Worm (Caenorhabditis elegans) whole organism, L3 larva: Measurements from ENCODE around the gene ZC13.10.

ENCODE experiments used
- R02D3.7 ChIP-seq: fragments of 150-350 bp; optimal IDR thresholded peaks from 2 replicates; lab custom pipeline; 2014; ENCODE audit warnings: missing biosample characterization, missing genetic modification characterization
- ZK546.5 ChIP-seq: sonication (generic microtip); optimal IDR thresholded peaks from 2 replicates; lab custom pipeline; 2017; ENCODE audit warnings: missing biosample characterization, missing genetic modification characterization
- aly-2 ChIP-seq: fragments of 150-350 bp; optimal IDR thresholded peaks from 2 replicates; lab custom pipeline; 2014; ENCODE audit warnings: missing biosample characterization, missing genetic modification characterization
- ama-1 ChIP-seq: fragments of 150-350 bp; optimal IDR thresholded peaks from 2 replicates; lab custom pipeline; 2018
- ceh-16 ChIP-seq: sonication (generic microtip); optimal IDR thresholded peaks from 2 replicates; lab custom pipeline; 2017; ENCODE audit warnings: missing biosample characterization, missing genetic modification characterization
- ceh-28 ChIP-seq: fragments of 150-350 bp; optimal IDR thresholded peaks from 2 replicates; lab custom pipeline; 2014; ENCODE audit warnings: missing biosample characterization, missing genetic modification reagents, missing genetic modification characterization
- ceh-82 ChIP-seq: fragments of 150-350 bp; optimal IDR thresholded peaks from 2 replicates; lab custom pipeline; 2014; ENCODE audit warnings: missing biosample characterization, missing genetic modification characterization
- ceh-9 ChIP-seq: sonication (generic microtip); optimal IDR thresholded peaks from 2 replicates; lab custom pipeline; 2018; ENCODE audit warnings: missing biosample characterization, missing genetic modification characterization
- egl-27 ChIP-seq: sonication (generic microtip); optimal IDR thresholded peaks from 4 replicates; lab custom pipeline; 2017; ENCODE audit warnings: missing biosample characterization, missing genetic modification reagents, missing genetic modification characterization
- egl-5 ChIP-seq: fragments of 150-350 bp; optimal IDR thresholded peaks from 2 replicates; lab custom pipeline; 2017; ENCODE audit warnings: missing biosample characterization, missing genetic modification reagents, missing genetic modification characterization, inconsistent platforms
- elt-1 ChIP-seq: fragments of 150-350 bp; optimal IDR thresholded peaks from 2 replicates; lab custom pipeline; 2014; ENCODE audit warnings: missing biosample characterization, missing genetic modification characterization
- elt-2 ChIP-seq: sonication (generic microtip); optimal IDR thresholded peaks from 2 replicates; lab custom pipeline; 2016; ENCODE audit warnings: missing genetic modification reagents, mild to moderate bottlenecking, missing genetic modification characterization, missing compliant biosample characterization
- fkh-10 ChIP-seq: sonication (generic microtip); optimal IDR thresholded peaks from 2 replicates; lab custom pipeline; 2017; ENCODE audit warnings: missing biosample characterization, missing genetic modification reagents, missing genetic modification characterization
- fkh-2 ChIP-seq: fragments of 150-350 bp; optimal IDR thresholded peaks from 2 replicates; lab custom pipeline; 2014; ENCODE audit warnings: missing biosample characterization, missing genetic modification reagents, missing genetic modification characterization
- hmg-11 ChIP-seq: sonication (generic microtip); optimal IDR thresholded peaks from 2 replicates; lab custom pipeline; 2016; ENCODE audit warnings: missing genetic modification characterization, missing compliant biosample characterization
- jun-1 ChIP-seq: fragments of 150-350 bp; optimal IDR thresholded peaks from 2 replicates; lab custom pipeline; 2014; ENCODE audit warnings: missing biosample characterization, missing genetic modification reagents, missing genetic modification characterization
- lin-15B ChIP-seq: fragments of 150-350 bp; optimal IDR thresholded peaks from 2 replicates; lab custom pipeline; 2014; ENCODE audit warnings: missing biosample characterization, missing genetic modification characterization
- lin-39 ChIP-seq: fragments of 150-350 bp; optimal IDR thresholded peaks from 2 replicates; lab custom pipeline; 2018; ENCODE audit warnings: missing biosample characterization, missing genetic modification reagents, missing genetic modification characterization
- lsy-12 ChIP-seq: sonication (generic microtip); optimal IDR thresholded peaks from 2 replicates; lab custom pipeline; 2016; ENCODE audit warnings: mild to moderate bottlenecking, missing genetic modification characterization, missing compliant biosample characterization
- nfya-1 ChIP-seq: sonication (generic microtip); optimal IDR thresholded peaks from 2 replicates; lab custom pipeline; 2017; ENCODE audit warnings: missing genetic modification characterization, mild to moderate bottlenecking, missing compliant biosample characterization, antibody characterized with exemption, moderate library complexity; ENCODE audit not compliant: insufficient read depth
- nhr-11 ChIP-seq: fragments of 150-350 bp; optimal IDR thresholded peaks from 2 replicates; lab custom pipeline; 2014; ENCODE audit warnings: missing biosample characterization, missing genetic modification characterization
- nhr-12 ChIP-seq: fragments of 150-350 bp; optimal IDR thresholded peaks from 2 replicates; lab custom pipeline; 2014; ENCODE audit warnings: missing biosample characterization, missing genetic modification characterization
- nhr-23 ChIP-seq: fragments of 150-350 bp; optimal IDR thresholded peaks from 2 replicates; lab custom pipeline; 2014; ENCODE audit warnings: missing biosample characterization, missing genetic modification reagents, missing genetic modification characterization
- nhr-25 ChIP-seq: sonication (generic microtip); optimal IDR thresholded peaks from 2 replicates; lab custom pipeline; 2017; ENCODE audit warnings: missing biosample characterization, missing genetic modification characterization
- nhr-28 ChIP-seq: fragments of 150-350 bp; optimal IDR thresholded peaks from 2 replicates; lab custom pipeline; 2014; ENCODE audit warnings: missing biosample characterization, missing genetic modification characterization
- nhr-43 ChIP-seq: sonication (generic microtip); optimal IDR thresholded peaks from 2 replicates; lab custom pipeline; 2016; ENCODE audit warnings: mild to moderate bottlenecking, missing genetic modification characterization, missing compliant biosample characterization; ENCODE audit not compliant: poor library complexity, severe bottlenecking
- nhr-67 ChIP-seq: fragments of 150-350 bp; optimal IDR thresholded peaks from 2 replicates; lab custom pipeline; 2014; ENCODE audit warnings: missing biosample characterization, missing genetic modification characterization
- nhr-76 ChIP-seq: fragments of 150-350 bp; sonication (generic microtip); optimal IDR thresholded peaks from 5 replicates; lab custom pipeline; 2014; ENCODE audit warnings: missing biosample characterization, missing genetic modification characterization
- nhr-77 ChIP-seq: fragments of 150-350 bp; optimal IDR thresholded peaks from 2 replicates; lab custom pipeline; 2014; ENCODE audit warnings: missing biosample characterization, missing genetic modification characterization
- pha-4 ChIP-seq: fragments of 150-350 bp; optimal IDR thresholded peaks from 2 replicates; lab custom pipeline; 2014; ENCODE audit warnings: missing biosample characterization, missing genetic modification reagents, missing genetic modification characterization
- pqm-1 ChIP-seq: fragments of 150-350 bp; optimal IDR thresholded peaks from 2 replicates; lab custom pipeline; 2017; ENCODE audit warnings: missing biosample characterization, missing genetic modification characterization, inconsistent platforms
- sea-2 ChIP-seq: fragments of 150-350 bp; sonication (generic microtip); optimal IDR thresholded peaks from 4 replicates; lab custom pipeline; 2014; ENCODE audit warnings: missing biosample characterization, missing genetic modification reagents, missing genetic modification characterization
- skn-1 ChIP-seq: fragments of 150-350 bp; optimal IDR thresholded peaks from 2 replicates; lab custom pipeline; 2014; ENCODE audit warnings: missing biosample characterization, missing genetic modification characterization
- snpc-4 ChIP-seq: fragments of 150-350 bp; optimal IDR thresholded peaks from 2 replicates; lab custom pipeline; 2014; ENCODE audit warnings: missing biosample characterization, missing genetic modification characterization
- unc-39 ChIP-seq: sonication (generic microtip); optimal IDR thresholded peaks from 4 replicates; lab custom pipeline; 2017; ENCODE audit warnings: missing biosample characterization, missing genetic modification characterization
- zag-1 ChIP-seq: fragments of 150-350 bp; optimal IDR thresholded peaks from 2 replicates; lab custom pipeline; 2014; ENCODE audit warnings: missing biosample characterization, missing genetic modification characterization
- ztf-11 ChIP-seq: fragments of 150-350 bp; optimal IDR thresholded peaks from 2 replicates; lab custom pipeline; 2014; ENCODE audit warnings: missing biosample characterization, missing genetic modification characterization
- ztf-4 ChIP-seq: fragments of 150-350 bp; optimal IDR thresholded peaks from 2 replicates; lab custom pipeline; 2014; ENCODE audit warnings: missing biosample characterization, missing genetic modification characterization

The ZC13.10 gene

DNA sequence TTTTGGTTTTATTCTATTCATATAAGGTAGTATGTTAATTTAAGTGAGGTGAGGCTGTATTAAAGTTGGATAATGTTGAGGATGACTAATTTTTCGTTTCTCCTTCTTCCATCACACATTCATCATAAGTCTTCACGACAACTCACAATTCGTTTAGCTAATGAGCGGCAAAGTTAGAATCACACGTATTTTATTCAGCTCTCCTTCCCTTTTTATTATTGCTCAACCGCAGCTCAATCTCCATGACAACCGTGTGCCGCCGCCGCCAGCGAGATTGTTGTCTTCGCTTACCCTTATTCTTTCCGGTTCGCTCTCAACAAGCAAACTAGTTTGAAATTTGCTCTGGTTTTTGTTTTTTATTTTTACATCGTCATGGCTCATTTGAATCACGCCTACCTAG, 22.0 kb downstream of the ZC13.10 start, which contains the start of gene ZC13.2:
TSS of gene ZC13.2 (plus strand) at position 301 of the 400 bp plus-strand sequence.
- no peak for TF ChIP-seq ama-1 (lab: Kevin White, UChicago)
- no peak for TF ChIP-seq lsy-12 (tag; lab: Kevin White, UChicago)
- TF ChIP-seq R02D3.7 (tag; lab: Kevin White, UChicago) = no peak
- TF ChIP-seq unc-39 = no peak

DNA sequence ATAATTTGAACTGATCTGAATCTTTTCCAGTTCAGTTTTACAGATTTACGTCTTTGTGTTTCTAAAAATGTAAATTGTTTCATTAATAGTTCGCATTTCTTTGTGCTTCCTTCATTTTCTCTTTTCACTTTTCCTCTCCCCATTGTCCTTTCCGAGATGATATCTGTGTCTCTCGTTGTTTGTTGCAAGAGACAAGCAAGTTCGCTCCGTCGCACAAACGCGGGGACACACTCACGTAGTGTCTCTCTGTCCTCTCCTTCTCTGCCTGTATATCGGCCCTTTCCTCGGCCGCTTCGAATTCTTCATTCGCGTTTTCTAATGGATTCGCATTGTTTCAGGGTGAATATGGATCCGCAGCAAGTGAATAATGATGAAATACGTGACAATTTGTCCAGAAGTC, 25.5 kb downstream of the ZC13.10 start, which contains the start of gene ZC13.1:
TSS of gene ZC13.1 (plus strand) at position 305 of the 400 bp plus-strand sequence.
- peak; percentile 51 for TF ChIP-seq elt-2 (tag; lab: Kevin White, UChicago)
- no peak for TF ChIP-seq aly-2 (tag; lab: Kevin White, UChicago)
- TF ChIP-seq nhr-25 (tag; lab: Kevin White, UChicago) = peak; percentile 93
- no peak for TF ChIP-seq nhr-76 (tag; lab: Kevin White, UChicago)
- peak; percentile 45 for TF ChIP-seq snpc-4 (tag; lab: Kevin White, UChicago)
- no peak for TF ChIP-seq nhr-11
- TF ChIP-seq nfya-1 (tag; lab: Kevin White, UChicago) = peak; percentile 73
- TF ChIP-seq egl-27 (tag; lab: Kevin White, UChicago) = no peak
- TF ChIP-seq fkh-10 (GFP tag; lab: Kevin White, UChicago) = no peak
- TF ChIP-seq lin-39 (tag; lab: Kevin White, UChicago) = peak; percentile 87
- peak; percentile 65 for TF ChIP-seq skn-1 (tag; lab: Kevin White, UChicago)
- TF ChIP-seq ceh-9 (tag; lab: Kevin White, UChicago) = no peak
- TF ChIP-seq ceh-82 (tag; lab: Kevin White, UChicago) = no peak
- TF ChIP-seq hmg-11 (tag; lab: Kevin White, UChicago) = peak; percentile 70
- no peak for TF ChIP-seq nhr-67
- no peak for TF ChIP-seq zag-1 (tag; lab: Kevin White, UChicago)
- peak; percentile 76 for TF ChIP-seq nhr-23 (tag; lab: Kevin White, UChicago)
- TF ChIP-seq elt-1 (tag; lab: Kevin White, UChicago) = peak; percentile 44
- TF ChIP-seq pqm-1 (tag; lab: Kevin White, UChicago) = peak; percentile 34
- TF ChIP-seq nhr-12 = no peak
- TF ChIP-seq fkh-2 = no peak
- no peak for TF ChIP-seq nhr-77 (tag; lab: Kevin White, UChicago)
- TF ChIP-seq egl-5 = peak; percentile 63
- no peak for TF ChIP-seq lsy-12 (tag; lab: Kevin White, UChicago)
- no peak for TF ChIP-seq ztf-11
- TF ChIP-seq ZK546.5 (tag; lab: Kevin White, UChicago) = no peak
- peak; percentile 85 for TF ChIP-seq lin-15B (tag; lab: Kevin White, UChicago)
- TF ChIP-seq nhr-28 (tag; lab: Kevin White, UChicago) = no peak
- TF ChIP-seq nhr-43 = no peak
- peak; percentile 34 for TF ChIP-seq jun-1 (tag; lab: Kevin White, UChicago)
- TF ChIP-seq ceh-16 (tag; lab: Kevin White, UChicago) = no peak
- peak; percentile 91 for TF ChIP-seq pha-4 (tag; lab: Kevin White, UChicago)

DNA sequence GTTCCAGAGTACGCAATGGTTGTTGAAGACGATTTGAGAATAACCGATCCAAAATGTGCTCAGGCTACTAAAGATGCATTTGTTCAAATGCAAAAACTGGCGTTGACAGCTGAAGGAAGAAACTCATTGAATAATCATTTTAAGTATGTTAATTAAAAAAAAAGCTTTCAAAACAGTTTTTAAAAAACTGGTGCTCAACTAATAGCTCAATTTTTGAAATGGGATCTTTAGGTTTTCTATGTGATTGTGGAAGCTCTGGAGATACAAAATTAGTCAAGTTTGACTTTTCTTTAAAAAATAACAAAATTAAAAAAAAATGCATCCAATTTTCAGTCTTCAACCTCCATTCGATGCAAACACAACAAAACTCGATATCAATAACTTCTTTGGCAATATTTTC, 28.8 kb downstream of the ZC13.10 start:
- TF ChIP-seq ztf-4 (tag; lab: Kevin White, UChicago) (no peak), pha-4 (tag; lab: Kevin White, UChicago) (no peak), ZK546.5 (tag; lab: Kevin White, UChicago) (no peak), egl-5 (no peak), sea-2 (no peak)

DNA sequence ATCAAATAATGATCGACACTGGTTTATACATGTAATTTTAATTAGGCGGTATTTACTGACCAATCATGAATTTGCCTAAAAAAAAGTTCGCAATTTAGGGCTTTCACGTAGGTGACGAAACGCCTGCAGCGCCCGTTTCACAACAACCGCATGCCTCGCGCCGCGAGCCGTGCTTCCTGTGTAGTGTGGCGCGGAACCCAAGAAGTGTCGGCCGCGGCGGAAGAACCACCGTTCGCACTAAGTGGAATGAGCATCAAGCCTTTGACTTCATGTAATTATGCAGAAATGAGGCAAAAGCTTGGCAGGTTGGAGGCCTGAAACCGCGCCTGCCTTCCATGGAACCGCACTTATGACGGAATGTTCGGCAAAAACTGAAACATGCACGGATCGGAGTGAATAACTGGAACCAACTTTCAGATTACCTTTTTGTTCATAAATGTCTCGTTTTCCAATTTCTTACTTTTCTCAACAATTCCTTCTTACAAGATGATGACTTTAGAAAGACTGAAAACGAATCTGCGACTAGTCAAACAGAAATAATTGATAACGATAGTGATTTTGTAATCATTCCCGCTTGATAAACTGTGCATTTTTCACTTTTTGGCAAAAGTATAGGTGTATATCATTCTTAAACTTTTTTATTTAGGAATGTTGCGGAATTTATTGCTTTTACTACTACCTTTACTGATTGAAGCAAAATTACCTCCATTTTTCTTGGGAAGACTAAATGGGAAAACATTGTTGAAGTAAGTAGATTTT, 30.3 kb downstream of the ZC13.10 start, which contains the start of gene F56F10.1:
TSS of gene F56F10.1 (plus strand) at position 647 of the 759 bp plus-strand sequence.
- no peak for TF ChIP-seq ZK546.5 (tag; lab: Kevin White, UChicago)
- TF ChIP-seq zag-1 (tag; lab: Kevin White, UChicago) = no peak
- TF ChIP-seq ceh-28 (tag; lab: Kevin White, UChicago) = no peak
- TF ChIP-seq sea-2 = no peak
- peak; percentile 53 for TF ChIP-seq snpc-4 (tag; lab: Kevin White, UChicago)
- TF ChIP-seq egl-27 (tag; lab: Kevin White, UChicago) = no peak
- TF ChIP-seq skn-1 (tag; lab: Kevin White, UChicago) = peak; percentile 47
- peak; percentile 44 for TF ChIP-seq elt-2 (tag; lab: Kevin White, UChicago)
